Fruit fly (Drosophila melanogaster) whole organism, larva: ENCODE results near the gene CG43251.

Source experiments
- noc ChIP-seq: fragments of 200-800 bp; sonication (Bioruptor generic); optimal IDR thresholded peaks from 3 replicates; lab custom pipeline; 2019; ENCODE audit warnings: missing biosample characterization, mild to moderate bottlenecking, missing genetic modification characterization, moderate library complexity

The CG43251 gene

DNA sequence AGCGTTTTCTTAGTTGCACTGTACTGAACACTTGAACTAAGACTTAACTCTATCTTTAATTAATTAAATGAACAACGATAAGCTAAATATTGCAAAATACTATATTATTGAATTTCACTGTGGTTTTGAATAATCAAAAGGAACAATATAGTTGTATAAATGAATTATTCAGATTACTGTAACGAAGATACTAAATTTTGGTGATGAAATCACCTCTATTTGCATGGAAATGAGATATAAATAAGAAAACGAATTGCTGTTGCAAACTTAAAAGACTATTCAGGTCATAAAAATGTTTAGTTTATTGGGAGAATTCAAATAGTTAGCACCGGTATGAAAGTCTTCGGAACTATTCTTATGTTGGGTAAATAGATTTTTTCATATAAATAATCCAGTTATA, at the start of gene CG43251:
TSS of gene CG43251 (plus strand) at position 301 of the 400 bp plus-strand sequence.
- no peak for TF ChIP-seq noc

DNA sequence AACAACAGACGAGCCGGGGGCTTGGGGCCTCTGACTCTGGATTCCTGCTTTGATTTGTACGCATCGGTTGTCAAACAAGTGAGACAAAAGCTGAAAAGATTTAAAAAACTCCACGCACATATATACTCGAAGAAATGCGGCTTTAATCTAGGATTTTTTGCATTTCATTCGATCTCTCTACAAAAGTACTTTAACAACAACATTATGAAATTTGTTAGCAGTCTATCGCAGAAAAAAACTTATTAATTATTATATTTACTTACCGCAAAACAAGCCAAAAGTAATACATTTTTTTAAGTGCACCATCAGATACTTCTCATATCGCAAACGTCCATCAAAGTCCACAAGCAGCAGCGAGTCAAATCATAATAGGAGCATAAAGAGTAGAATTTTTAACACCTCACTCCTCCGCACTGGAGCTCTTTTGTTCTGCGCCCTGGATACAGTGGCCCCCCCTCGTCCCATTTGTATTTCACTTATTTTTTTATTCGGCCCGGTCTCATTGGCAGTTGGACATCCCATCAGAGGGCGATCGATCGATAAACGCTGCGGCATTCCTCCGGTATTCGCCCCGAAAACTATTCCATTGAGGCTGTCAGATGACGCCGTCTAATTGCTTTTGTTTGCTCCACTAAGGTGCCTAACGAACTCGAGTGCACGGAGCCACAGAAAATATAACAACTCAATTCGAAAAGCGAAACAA, 48.1 kb upstream of the CG43251 start:
- no peak for TF ChIP-seq noc

DNA sequence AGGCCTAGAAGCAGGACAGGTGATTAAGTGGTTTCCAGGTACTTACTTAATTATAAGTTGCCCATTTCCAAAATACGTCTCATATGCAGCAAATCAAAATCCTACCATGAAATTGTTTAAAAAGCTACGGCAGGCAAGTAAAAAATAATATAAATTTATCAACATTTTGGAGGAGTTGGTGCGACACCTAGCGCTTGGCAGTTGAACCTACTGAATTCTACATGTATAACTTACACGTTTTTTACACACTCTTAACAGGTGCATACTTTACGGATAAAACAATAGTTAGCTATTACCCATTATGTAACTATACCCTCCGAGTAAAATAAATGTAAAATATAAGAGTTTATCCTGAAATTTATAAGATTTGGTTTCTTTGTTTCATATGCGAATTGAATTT, 47.3 kb upstream of the CG43251 start:
- TF ChIP-seq noc = no peak

DNA sequence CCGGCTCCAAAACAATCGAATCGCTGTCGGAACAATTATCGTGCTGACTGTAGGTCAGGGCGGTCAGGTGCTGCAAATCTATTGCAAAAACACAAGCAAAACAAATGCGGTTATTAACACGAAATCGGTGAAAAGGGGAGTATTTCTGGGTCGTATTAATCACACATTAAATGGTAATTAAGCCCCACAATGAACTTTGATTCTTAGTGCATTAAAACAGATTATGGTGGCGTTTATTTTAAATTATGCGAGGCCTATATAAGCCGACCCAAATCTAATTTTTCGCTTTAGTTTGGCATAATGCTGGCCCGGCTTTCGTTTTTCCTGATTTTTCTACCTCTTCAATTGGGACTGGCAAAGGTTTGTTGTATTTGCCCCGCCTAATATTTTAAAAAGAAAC, 44.9 kb upstream of the CG43251 start, which contains the start of gene CG34260:
TSS of gene CG34260 (plus strand) at position 301 of the 400 bp plus-strand sequence.
- no peak for TF ChIP-seq noc

DNA sequence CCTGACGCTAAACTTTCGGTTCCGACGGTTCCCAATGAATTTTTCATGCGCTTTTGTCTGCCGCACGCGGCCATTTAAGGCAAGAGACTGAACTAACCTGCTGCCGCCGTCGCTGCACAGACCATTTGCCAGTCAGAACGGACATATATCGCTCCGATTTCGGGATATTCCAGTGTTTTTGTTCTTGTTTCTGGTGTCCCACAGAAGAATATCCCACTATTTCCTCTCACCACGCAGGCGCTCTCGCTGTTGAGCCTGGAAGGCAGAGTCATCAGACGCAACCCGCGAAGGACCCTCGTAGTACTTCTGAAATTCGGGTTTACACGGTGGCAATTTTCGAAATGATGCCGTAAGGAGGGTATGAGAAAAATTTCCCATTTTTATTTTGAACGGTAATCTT, 39.6 kb upstream of the CG43251 start, which contains the start of gene cmpy:
TSS of gene cmpy (minus strand) at position 101 of the 400 bp plus-strand sequence.
- no peak for TF ChIP-seq noc

DNA sequence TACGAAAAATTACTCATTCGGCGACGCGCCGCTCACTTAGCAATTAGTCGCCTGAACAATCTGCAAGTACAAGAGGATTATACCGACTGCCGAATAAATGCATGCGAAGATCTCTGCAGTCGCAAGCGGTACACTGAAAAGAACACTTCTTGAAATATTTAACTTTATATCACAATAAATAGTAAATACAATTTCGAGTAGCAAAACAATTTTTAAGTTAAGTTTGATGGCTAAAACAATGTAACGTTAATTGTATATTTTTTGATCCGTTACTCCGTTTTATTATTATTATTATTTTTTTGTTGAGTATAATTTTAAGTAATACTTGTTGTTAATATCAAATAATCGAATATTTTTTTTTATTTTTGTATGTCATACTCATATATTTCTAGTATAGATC, 29.3 kb upstream of the CG43251 start:
- no peak for TF ChIP-seq noc

DNA sequence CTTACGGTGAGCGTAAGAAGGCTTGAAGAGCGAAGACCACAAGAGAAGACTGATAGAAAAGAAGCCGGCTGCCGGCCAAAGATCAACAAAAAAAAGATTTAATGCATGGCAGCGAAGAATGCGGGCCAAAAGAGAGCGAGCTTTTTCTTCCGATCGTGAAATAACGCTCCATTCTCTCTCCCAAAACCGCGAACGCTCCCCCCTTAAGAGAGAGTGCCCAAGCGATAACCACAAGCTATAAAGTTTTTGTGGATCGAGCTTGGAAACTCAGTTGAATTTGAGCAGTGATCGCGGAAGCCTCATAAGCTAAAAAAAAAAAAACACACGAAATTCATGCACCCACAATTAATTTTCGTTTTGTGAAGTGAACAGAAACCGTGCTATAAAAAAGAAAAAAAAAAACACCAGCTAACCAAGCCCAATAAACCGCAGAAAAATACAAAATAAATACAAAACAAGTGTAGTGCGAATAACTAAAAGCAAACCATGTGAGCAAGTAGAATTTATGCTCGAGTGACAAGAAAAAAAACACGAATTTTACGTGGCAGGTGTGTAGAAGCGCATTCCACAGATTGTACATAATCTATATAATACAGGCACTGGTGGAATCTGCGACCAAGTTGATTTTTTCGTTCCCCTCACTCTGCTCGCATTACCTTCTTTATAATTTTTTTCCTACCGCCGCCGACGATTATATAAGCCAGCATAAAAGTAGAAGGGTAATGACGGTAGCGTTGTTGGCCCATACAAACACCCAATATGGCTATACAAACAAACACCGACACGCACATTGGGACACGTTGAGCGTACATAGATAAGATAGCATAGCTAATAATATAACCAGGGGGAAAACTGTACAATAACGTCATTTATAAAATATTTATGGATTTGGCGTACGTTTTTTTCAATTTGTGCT, 28.1 kb upstream of the CG43251 start, which contains the start of gene CG13252:
TSS of gene CG13252 (plus strand) at position 269 of the 916 bp plus-strand sequence.
- TF ChIP-seq noc = no peak

DNA sequence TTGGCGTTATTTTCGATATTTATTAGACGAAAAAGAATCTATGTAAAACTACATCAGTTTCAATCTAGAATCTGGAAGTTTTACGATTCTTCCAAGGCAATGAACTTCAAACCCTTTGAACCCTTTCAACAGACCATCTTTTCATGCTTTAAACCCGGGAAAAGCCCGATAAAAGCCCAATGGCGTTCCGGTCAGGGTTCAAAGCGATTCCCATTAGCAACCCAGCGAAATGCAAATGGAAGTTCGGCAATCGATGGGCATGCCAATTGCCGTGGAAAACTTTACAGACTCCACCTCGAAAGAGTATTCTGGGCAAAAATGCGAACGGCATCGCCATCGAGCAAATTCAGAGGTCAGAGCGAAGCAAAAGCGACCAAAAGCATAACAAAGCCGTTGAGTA, 26.2 kb upstream of the CG43251 start:
- no peak for TF ChIP-seq noc

DNA sequence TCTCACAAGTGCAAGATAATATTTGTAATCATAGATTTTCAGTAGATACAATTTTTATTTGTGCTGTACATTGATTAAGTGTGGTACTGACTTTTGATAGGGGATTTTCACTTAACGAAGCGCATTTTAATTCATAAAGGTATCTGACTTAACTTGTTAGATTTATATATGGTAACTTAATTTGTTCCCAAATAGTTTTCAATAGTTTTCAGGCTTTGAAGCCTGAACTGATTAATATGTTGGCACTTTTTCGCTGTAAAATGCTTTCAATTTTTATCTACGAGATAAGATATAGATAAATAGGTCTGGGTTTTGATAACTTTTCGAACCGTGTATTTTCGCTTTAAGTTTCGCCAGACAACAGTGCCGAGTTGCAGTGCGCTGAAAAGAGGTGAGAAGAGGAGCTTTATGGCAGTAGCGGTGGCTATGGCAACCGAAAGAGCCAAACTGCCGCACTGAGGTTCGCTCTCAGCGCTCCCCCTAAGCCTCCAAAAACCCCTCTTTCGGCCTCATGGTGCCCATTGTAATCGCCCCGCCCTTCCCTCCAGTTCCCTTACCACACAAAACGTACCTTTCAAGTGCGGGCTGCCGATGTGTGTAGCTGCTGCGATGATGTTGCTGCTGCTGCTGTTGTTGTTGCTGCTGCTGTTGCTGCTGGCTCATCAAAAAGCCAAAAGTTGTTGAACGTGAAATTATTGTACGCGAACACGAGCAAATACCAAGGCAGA, 25.0 kb upstream of the CG43251 start:
- TF ChIP-seq noc = no peak

DNA sequence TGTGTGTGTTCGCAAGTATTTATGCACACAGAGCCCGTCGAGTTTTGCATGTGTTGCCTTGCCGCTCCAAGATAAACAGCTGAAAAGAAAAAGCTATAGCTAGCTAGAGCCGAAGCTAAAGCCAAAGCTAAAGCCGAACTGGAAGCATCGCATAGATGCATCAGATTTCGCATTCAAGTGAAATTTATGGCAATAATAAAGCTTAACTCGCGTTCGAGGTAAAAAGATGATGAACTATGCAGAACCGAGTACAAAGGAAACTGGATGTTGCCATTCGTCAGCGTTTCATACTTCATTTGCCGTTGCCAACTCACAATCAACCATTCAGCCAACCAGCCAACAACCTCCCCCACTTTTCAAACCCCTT, 24.4 kb upstream of the CG43251 start:
- no peak for TF ChIP-seq noc

DNA sequence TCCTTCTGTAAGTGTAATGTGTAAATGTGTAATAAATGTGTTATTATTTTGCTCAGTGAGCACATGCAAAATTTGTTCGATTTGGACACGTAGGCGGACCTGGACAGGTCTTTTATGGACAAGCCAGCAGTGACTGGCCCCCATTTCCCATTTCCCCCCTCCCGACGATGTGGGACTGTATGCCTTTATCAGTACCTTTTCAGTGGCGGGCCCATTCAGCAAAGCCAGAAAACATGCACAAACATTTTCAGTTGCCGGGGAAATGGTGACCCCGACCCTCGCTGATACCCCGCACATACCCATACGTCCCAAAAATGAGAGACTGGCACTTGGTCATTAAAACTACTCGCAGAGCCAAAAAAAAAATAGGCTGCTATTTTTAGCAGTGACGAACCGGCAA, 22.4 kb upstream of the CG43251 start:
- no peak for TF ChIP-seq noc

DNA sequence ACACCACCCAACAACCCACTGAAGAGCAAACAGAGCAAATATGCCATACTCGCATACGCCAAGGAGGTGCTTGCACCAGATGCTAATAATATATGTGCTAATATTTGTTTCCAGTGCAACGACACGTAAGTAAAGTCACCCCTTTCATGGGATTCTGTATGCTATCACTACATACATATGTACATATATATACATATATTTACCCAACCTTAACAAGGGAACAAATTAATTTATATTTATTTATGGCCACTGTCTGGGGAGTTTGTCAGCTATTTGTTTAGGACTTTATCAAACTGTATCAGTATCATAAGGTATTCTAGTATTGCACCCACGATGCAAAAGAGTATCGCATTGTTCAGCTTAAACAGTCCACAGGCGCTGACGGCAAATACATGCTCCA, 21.3 kb upstream of the CG43251 start:
- no peak for TF ChIP-seq noc

DNA sequence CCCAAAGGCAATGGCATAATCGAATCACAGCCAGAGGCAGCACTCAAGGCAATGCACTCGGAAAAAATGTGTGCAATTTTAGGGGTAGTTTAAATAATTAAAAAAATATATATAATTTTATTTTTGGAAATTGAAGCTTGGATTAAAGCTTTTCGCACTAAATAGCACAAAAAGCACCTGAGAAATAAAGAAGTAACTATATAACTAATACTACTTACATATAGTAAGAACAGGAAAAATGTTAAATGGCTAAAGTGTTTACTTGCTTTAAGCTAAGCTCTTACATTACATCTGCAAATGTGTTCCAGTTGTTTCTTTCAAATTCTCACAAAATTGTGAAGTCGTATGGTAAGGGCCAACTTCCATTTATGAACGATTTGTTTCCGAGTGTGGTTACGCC, 19.3 kb upstream of the CG43251 start, which contains the start of gene Gr77a:
TSS of gene Gr77a (minus strand) at position 17 of the 400 bp plus-strand sequence.
- no peak for TF ChIP-seq noc

DNA sequence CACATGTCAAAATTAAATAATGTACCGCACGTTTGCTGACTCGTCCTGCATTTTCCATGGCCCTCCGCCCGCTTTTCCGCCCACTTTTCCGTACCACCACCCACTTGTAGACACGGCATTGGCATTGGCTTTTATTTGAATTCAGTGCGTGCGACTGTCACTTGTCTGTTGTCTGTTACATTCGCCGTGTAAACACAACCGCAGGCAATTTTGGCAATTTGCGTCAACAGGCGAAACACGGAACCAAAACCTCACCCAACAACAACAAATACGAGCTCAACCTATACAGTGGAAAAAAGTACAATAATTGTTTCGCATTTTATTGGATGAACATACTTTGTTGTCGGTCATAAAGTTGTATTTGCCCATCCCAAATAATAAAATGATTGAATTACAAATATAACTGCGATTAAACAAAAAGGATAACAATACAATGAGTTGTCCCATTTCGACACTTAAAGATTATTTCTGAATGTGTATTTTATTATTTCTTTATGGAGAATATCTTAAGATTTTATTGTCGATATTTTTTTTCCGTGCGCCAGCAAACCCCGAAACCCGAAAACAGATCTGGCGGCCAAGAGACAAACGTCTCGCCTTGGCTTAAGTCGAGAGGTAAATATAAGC, 11.3 kb upstream of the CG43251 start:
- TF ChIP-seq noc = no peak

DNA sequence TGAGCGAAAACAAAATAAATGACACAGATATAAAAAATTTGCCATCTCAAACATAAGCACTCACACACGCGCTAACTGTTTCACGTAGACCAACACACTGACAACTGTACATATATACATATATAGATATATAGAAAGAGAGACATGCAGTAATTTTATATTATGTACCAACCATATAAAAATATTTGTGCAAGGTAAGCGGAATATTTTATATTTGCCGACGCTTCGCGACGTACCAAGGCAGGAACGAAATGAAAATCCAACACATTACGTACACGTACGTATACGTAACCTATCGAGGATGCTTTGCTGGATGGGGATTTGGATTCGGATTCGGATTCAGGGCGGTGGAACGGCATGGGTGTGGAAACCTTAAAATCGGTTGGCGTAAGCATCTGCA, 10.1 kb upstream of the CG43251 start:
- TF ChIP-seq noc = no peak

DNA sequence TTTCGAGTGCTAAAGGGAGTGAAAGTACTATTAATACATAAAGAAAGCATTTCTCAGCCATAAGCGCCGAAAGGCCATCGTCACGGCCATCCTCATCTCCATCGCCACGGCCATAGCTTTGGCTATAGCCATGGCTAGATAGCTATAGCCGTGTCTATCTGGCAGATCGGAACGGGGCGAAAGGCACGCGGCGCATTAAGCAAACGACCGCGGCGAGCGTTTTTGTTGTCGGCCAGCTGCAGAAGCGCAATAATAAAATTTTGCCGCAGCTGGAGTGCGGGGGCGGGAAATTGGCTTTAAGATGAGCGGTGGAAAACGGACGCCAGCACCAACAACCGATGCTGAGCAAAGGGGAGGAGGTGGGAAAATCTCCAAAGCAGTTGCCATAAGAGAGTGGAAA, 8.3 kb upstream of the CG43251 start:
- TF ChIP-seq noc = no peak
